Fruit fly (Drosophila melanogaster) whole organism, adult: Measurements from ENCODE around the gene CG42233.

ENCODE experiments used
- CG11617 ChIP-seq: fragments of 200-800 bp; sonication (Bioruptor generic); optimal IDR thresholded peaks from 2 replicates; lab custom pipeline; 2017; ENCODE audit warnings: mild to moderate bottlenecking, missing biosample characterization, missing genetic modification reagents, missing genetic modification characterization
- CG12768 ChIP-seq: fragments of 200-800 bp; sonication (Bioruptor generic); optimal IDR thresholded peaks from 2 replicates; lab custom pipeline; 2017; ENCODE audit warnings: missing biosample characterization, missing genetic modification characterization, mild to moderate bottlenecking, moderate library complexity, missing genetic modification reagents
- CG14711 ChIP-seq: fragments of 200-800 bp; sonication (Bioruptor generic); optimal IDR thresholded peaks from 2 replicates; lab custom pipeline; 2018; ENCODE audit warnings: missing biosample characterization, mild to moderate bottlenecking, missing genetic modification characterization, moderate library complexity
- CG1620 ChIP-seq: fragments of 200-800 bp; sonication (Bioruptor generic); optimal IDR thresholded peaks from 2 replicates; lab custom pipeline; 2016; ENCODE audit warnings: missing biosample characterization, missing genetic modification characterization
- CG33017 ChIP-seq: fragments of 200-800 bp; sonication (Bioruptor generic); optimal IDR thresholded peaks from 2 replicates; lab custom pipeline; 2018; ENCODE audit warnings: missing biosample characterization, mild to moderate bottlenecking, missing genetic modification characterization, moderate library complexity
- CG5204 ChIP-seq: fragments of 200-800 bp; sonication (Bioruptor generic); optimal IDR thresholded peaks from 2 replicates; lab custom pipeline; 2016; ENCODE audit warnings: missing biosample characterization, missing genetic modification characterization
- CG7045 ChIP-seq: fragments of 200-800 bp; sonication (Bioruptor generic); optimal IDR thresholded peaks from 2 replicates; lab custom pipeline; 2017; ENCODE audit warnings: missing biosample characterization, mild to moderate bottlenecking, missing genetic modification characterization
- CG7101 ChIP-seq: fragments of 200-800 bp; sonication (Bioruptor generic); optimal IDR thresholded peaks from 2 replicates; lab custom pipeline; 2018; ENCODE audit warnings: missing biosample characterization, mild to moderate bottlenecking, missing genetic modification characterization, moderate library complexity
- Clk ChIP-seq: fragments of 200-800 bp; sonication (Bioruptor generic); optimal IDR thresholded peaks from 2 replicates; lab custom pipeline; 2017; ENCODE audit warnings: missing biosample characterization, missing genetic modification characterization
- Crg-1 ChIP-seq: fragments of 200-800 bp; sonication (Bioruptor generic); optimal IDR thresholded peaks from 2 replicates; lab custom pipeline; 2016; ENCODE audit warnings: missing biosample characterization, missing genetic modification characterization
- Hr96 ChIP-seq: fragments of 200-800 bp; sonication (Bioruptor generic); optimal IDR thresholded peaks from 2 replicates; lab custom pipeline; 2016; ENCODE audit warnings: missing biosample characterization, missing genetic modification characterization
- Mnt ChIP-seq: fragments of 200-800 bp; sonication (Bioruptor generic); optimal IDR thresholded peaks from 2 replicates; lab custom pipeline; 2016; ENCODE audit warnings: missing biosample characterization, mild to moderate bottlenecking, missing genetic modification characterization
- bab1 ChIP-seq: fragments of 200-800 bp; sonication (Bioruptor generic); optimal IDR thresholded peaks from 3 replicates; lab custom pipeline; 2019; ENCODE audit warnings: missing biosample characterization, mild to moderate bottlenecking, missing genetic modification characterization, moderate library complexity
- cic ChIP-seq: fragments of 200-800 bp; sonication (Bioruptor generic); optimal IDR thresholded peaks from 2 replicates; lab custom pipeline; 2017; ENCODE audit warnings: missing biosample characterization, mild to moderate bottlenecking, missing genetic modification characterization, moderate library complexity
- cnc ChIP-seq, 2 experiments: fragments of >200 bp; optimal IDR thresholded peaks; 2 replicates each; lab custom pipeline; 2017
- kay ChIP-seq: fragments of 200-800 bp; sonication (Bioruptor generic); peaks from one replicate; lab custom pipeline; 2016; ENCODE audit warnings: missing biosample characterization, missing genetic modification characterization, borderline replicate concordance
- ovo ChIP-seq: fragments of 200-800 bp; sonication (Bioruptor generic); optimal IDR thresholded peaks from 2 replicates; lab custom pipeline; 2016; ENCODE audit warnings: missing biosample characterization, missing genetic modification characterization
- pad ChIP-seq: fragments of 200-800 bp; sonication (Bioruptor generic); optimal IDR thresholded peaks from 3 replicates; lab custom pipeline; 2017; ENCODE audit warnings: missing biosample characterization, missing genetic modification characterization, mild to moderate bottlenecking, moderate library complexity, missing genetic modification reagents
- tj ChIP-seq: fragments of 200-800 bp; sonication (Bioruptor generic); optimal IDR thresholded peaks from 3 replicates; lab custom pipeline; 2017; ENCODE audit warnings: missing biosample characterization, mild to moderate bottlenecking, missing genetic modification characterization, moderate library complexity
- toe ChIP-seq: fragments of 200-800 bp; sonication (Bioruptor generic); optimal IDR thresholded peaks from 2 replicates; lab custom pipeline; 2016; ENCODE audit warnings: missing biosample characterization, missing genetic modification characterization

The CG42233 gene

DNA sequence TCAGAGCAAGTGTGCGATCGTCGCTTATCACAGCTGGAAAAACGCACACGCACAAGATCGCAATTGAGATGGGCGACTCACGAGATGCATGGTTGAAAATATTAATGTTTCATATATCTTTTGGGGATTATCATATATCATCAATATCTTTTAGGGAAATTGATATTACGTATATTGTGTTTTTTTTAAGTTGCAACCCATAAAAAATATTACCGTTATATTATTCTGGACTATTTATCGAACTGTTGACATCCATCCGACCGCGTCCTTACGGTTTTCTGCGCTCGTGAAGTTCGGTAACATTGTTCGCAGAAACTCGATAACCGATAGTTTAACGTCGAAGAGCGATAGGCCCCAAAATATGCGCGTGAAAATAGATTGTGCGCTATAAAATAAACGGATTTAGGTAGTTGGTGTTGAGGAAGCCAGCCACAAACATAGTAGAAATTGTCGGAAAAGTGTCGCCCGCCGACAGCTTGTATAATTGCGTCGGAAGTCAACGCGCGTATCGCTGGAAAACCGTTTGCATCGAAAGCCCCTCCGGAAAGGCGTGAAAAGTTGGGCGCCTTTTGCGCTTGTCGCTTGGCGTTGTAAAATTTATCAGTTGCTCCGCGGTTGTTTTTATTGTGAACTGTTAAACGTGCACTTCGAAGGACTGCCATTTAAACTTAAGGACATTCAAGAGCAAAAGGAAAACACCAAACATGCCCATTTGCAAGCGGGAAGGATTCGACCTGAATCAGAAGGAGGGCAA lies 11.2 kb downstream of the CG42233 start, which contains the start of the genes Mccc1 and Acf:
TSS of gene Mccc1 (minus strand) at position 244 of the 754 bp plus-strand sequence.
TSS of gene Acf (plus strand) at position 318 of the 754 bp plus-strand sequence.
- TF ChIP-seq CG12768 (no peak), toe (GFP tag; lab: Kevin White, UChicago) (no peak), ovo (GFP tag; lab: Kevin White, UChicago) (peak; percentile 89), CG5204 (GFP tag; lab: Kevin White, UChicago) (peak; percentile 33), bab1 (GFP tag; lab: Kevin White, UChicago) (peak; percentile 59), CG11617 (GFP tag; lab: Kevin White, UChicago) (peak; percentile 25), CG14711 (tag; lab: Kevin White, UChicago) (peak; percentile 73), CG7101 (peak; percentile 34), Crg-1 (GFP tag; lab: Kevin White, UChicago) (peak; percentile 69), Mnt (peak; percentile 76), CG1620 (peak; percentile 32), CG33017 (tag; lab: Kevin White, UChicago) (no peak), tj (peak; percentile 35)

DNA sequence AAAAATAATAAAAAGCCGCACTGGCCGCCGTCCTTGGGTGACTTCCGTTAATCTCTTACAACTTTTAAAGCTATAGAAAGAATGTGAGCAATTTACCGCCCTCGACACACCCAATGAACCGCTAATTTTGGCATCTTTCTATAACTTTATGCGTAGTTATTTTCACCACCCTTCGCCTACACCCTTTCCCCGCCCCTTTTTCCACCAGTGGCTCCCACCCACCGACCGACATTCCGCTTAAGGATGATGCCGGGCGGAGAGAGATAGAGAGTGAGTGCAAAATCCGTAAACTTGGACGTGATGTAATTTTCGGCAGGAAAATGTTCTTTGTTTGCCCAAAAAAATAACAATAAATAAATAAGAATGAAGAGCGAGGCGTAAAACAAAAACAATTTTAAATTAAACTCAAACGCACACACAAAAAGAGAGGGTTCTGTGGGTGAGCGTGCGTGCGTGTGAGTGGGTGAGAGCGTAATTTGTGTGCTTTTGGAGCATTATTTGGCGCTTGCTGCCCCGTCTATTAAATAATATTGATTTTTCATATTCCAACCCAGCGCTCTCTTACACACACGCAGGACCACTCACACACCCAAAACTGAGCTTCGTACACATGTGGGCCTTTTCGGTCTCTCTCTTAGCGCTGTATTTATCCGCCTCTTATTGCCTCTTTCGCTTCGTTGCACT lies 27.5 kb downstream of the CG42233 start:
- no peak for TF ChIP-seq CG5204 (GFP tag; lab: Kevin White, UChicago)
- peak; percentile 39 for TF ChIP-seq cic (GFP tag; lab: Kevin White, UChicago)
- no peak for TF ChIP-seq cnc (optimal IDR thresholded peaks at IDR 0.05; lab: Kevin White, UChicago)
- TF ChIP-seq Mnt = peak; percentile 53
- peak; percentile 8 for TF ChIP-seq kay (GFP tag; lab: Kevin White, UChicago)

DNA sequence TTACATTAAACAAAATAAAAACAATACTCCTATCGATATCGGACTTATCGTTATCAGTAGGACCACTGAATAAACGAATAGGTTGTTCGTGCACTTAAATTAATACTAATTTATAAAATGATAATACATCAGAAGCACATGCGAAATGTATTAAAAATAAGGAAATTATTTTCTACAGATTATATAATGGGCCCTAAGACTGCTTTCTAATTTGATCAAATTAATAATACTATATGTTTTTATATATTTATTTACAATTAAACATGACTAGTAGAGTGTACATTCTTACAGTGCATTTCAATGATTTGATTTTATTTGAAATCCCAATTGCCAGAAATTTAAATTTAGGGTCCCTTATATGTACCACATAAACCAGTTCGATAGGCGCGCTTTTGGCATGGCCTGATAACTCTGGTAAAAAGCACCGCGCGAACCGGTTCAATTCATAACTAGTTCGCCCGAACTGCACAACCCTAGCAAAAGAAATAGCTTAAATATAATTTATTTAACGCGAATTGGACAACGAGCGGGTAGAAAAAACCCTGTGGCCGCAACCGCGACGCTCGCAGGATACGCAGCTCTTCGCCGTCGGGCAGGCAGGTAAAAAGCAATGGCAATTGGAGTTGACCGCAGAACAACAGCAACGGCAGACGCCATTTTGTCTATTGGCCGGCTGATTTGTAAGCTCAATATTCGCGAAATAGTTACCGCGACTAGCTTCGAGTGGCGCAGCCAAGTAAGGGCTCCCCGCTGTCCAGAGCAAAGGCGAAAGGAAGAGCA lies 28.3 kb downstream of the CG42233 start, which contains the start of the genes CG2126 and faf:
TSS of gene CG2126 (minus strand) at position 70 of the 780 bp plus-strand sequence.
TSS of gene faf (plus strand) at position 438 of the 780 bp plus-strand sequence.
- TF ChIP-seq CG5204 (GFP tag; lab: Kevin White, UChicago) (no peak), Crg-1 (GFP tag; lab: Kevin White, UChicago) (peak; percentile 66), ovo (GFP tag; lab: Kevin White, UChicago) (peak; percentile 48), cnc (optimal IDR thresholded peaks at IDR 0.05; lab: Kevin White, UChicago) (no peak), Hr96 (GFP tag; lab: Kevin White, UChicago) (no peak), toe (GFP tag; lab: Kevin White, UChicago) (no peak), CG33017 (tag; lab: Kevin White, UChicago) (peak; percentile 76), CG1620 (peak; percentile 72), CG11617 (GFP tag; lab: Kevin White, UChicago) (peak; percentile 83), Clk (peak; percentile 54), CG14711 (tag; lab: Kevin White, UChicago) (peak; percentile 99), cic (GFP tag; lab: Kevin White, UChicago) (peak; percentile 29), pad (GFP tag; lab: Kevin White, UChicago) (peak; percentile 50), CG12768 (peak; percentile 64), Mnt (peak; percentile 60), kay (GFP tag; lab: Kevin White, UChicago) (no peak), bab1 (GFP tag; lab: Kevin White, UChicago) (peak; percentile 77), CG7045 (GFP tag; lab: Kevin White, UChicago) (peak; percentile 76), CG7101 (peak; percentile 83), tj (peak; percentile 47)

DNA sequence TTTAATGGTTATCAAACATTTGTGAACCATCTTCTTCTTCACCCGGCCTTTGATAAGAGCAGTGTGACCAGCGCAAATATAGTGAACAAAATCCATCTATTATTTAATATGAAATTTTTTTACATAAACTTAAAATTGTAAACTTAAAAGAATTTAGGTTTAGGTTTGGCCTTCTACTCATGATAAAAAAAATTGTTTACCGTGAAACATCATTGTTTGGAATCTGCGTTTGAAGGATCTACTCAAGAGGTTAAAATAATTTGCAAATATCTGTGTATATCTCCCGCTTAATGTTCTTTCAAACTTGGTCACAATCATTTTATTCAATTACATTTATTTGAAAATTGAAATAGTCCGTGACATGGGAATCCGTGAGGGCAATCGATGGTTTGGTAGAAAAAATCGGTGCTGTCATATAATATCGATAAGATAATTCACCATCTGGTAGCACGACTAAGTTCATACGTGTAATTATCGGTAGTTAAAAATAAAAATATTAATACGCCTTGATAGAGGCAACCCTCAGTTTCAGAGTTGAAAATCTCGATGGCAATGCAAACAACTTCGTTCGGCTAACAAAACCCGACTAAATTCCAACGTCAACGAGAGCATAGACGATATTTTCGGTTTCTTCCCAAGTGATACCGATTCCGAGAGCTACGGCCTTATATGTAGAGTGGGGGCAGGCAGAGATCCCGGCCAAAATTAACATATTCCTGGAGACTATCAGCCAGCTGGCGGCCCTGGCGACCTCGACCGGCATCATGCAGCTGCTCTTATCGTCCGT lies 33.1 kb downstream of the CG42233 start, which contains the start of the genes betaGlu and sip3:
TSS of gene betaGlu (minus strand) at position 59 of the 787 bp plus-strand sequence.
TSS of gene sip3 (plus strand) at position 430 of the 787 bp plus-strand sequence.
- TF ChIP-seq CG7101 = no peak
- no peak for TF ChIP-seq ovo (GFP tag; lab: Kevin White, UChicago)
- no peak for TF ChIP-seq CG7045 (GFP tag; lab: Kevin White, UChicago)
- peak; percentile 96 for TF ChIP-seq kay (GFP tag; lab: Kevin White, UChicago)
- peak; percentile 7 for TF ChIP-seq pad (GFP tag; lab: Kevin White, UChicago)
- no peak for TF ChIP-seq Hr96 (GFP tag; lab: Kevin White, UChicago)
- no peak for TF ChIP-seq CG12768
- TF ChIP-seq CG14711 (tag; lab: Kevin White, UChicago) = no peak
- TF ChIP-seq toe (GFP tag; lab: Kevin White, UChicago) = peak; percentile 61
- no peak for TF ChIP-seq cnc (optimal IDR thresholded peaks at IDR 0.05; lab: Kevin White, UChicago)
- TF ChIP-seq CG11617 (GFP tag; lab: Kevin White, UChicago) = peak; percentile 31
- no peak for TF ChIP-seq Clk
- TF ChIP-seq Crg-1 (GFP tag; lab: Kevin White, UChicago) = no peak
- no peak for TF ChIP-seq tj
- TF ChIP-seq cic (GFP tag; lab: Kevin White, UChicago) = no peak
- no peak for TF ChIP-seq CG33017 (tag; lab: Kevin White, UChicago)
- no peak for TF ChIP-seq Mnt
- no peak for TF ChIP-seq CG5204 (GFP tag; lab: Kevin White, UChicago)
- peak; percentile 32 for TF ChIP-seq bab1 (GFP tag; lab: Kevin White, UChicago)
- peak; percentile 7 for TF ChIP-seq CG1620
